Fruit fly (Drosophila melanogaster) whole organism, prepupa: Measurements from ENCODE around the gene CG3306.

Experiments used
- Blimp-1 ChIP-seq: fragments of 200-800 bp; sonication (Bioruptor generic); optimal IDR thresholded peaks from 3 replicates; lab custom pipeline; 2017; ENCODE audit warnings: missing biosample characterization, missing genetic modification characterization, mild to moderate bottlenecking, moderate library complexity, missing genetic modification reagents
- CG10631 ChIP-seq: fragments of 200-800 bp; sonication (Bioruptor generic); optimal IDR thresholded peaks from 2 replicates; lab custom pipeline; 2016; ENCODE audit warnings: missing biosample characterization, missing genetic modification characterization
- CG10669 ChIP-seq: fragments of 200-800 bp; sonication (Bioruptor generic); optimal IDR thresholded peaks from 3 replicates; lab custom pipeline; 2018; ENCODE audit warnings: missing biosample characterization, mild to moderate bottlenecking, missing genetic modification characterization, moderate library complexity
- CG11294 ChIP-seq: fragments of 200-800 bp; sonication (Bioruptor generic); IDR thresholded peaks from 2 replicates; pipeline ENCODE4 v1.3.6; 2022; ENCODE audit warnings: missing biosample characterization, missing genetic modification characterization
- CG11902 ChIP-seq: fragments of 200-800 bp; sonication (Bioruptor generic); optimal IDR thresholded peaks from 3 replicates; lab custom pipeline; 2016; ENCODE audit warnings: missing biosample characterization, missing genetic modification characterization
- CG15336 ChIP-seq: fragments of 200-800 bp; sonication (Bioruptor generic); IDR thresholded peaks from 2 replicates; pipeline ENCODE4 v1.3.6; 2022; ENCODE audit warnings: missing biosample characterization, missing genetic modification characterization
- CG1621 ChIP-seq: fragments of 200-800 bp; sonication (Bioruptor generic); optimal IDR thresholded peaks from 3 replicates; lab custom pipeline; 2018; ENCODE audit warnings: missing biosample characterization, mild to moderate bottlenecking, missing genetic modification characterization
- CG16779 ChIP-seq: fragments of 200-800 bp; sonication (Bioruptor generic); optimal IDR thresholded peaks from 3 replicates; lab custom pipeline; 2017; ENCODE audit warnings: missing biosample characterization, mild to moderate bottlenecking, missing genetic modification characterization
- CG6163 ChIP-seq: fragments of 200-800 bp; sonication (Bioruptor generic); IDR thresholded peaks from 3 replicates; pipeline ENCODE4 v1.3.6; 2022; ENCODE audit warnings: missing biosample characterization, missing genetic modification characterization
- CG6276 ChIP-seq: fragments of 200-800 bp; sonication (Bioruptor generic); optimal IDR thresholded peaks from 2 replicates; lab custom pipeline; 2017; ENCODE audit warnings: missing biosample characterization, mild to moderate bottlenecking, missing genetic modification characterization
- CG6792 ChIP-seq: fragments of 200-800 bp; sonication (Bioruptor generic); optimal IDR thresholded peaks from 3 replicates; lab custom pipeline; 2016; ENCODE audit warnings: missing biosample characterization, missing genetic modification characterization
- CG6854 ChIP-seq: fragments of 200-800 bp; sonication (Bioruptor generic); optimal IDR thresholded peaks from 2 replicates; lab custom pipeline; 2017; ENCODE audit warnings: missing biosample characterization, mild to moderate bottlenecking, missing genetic modification characterization
- CG8119 ChIP-seq: fragments of 200-800 bp; sonication (Bioruptor generic); IDR thresholded peaks from 3 replicates; pipeline ENCODE4 v1.3.6; 2022; ENCODE audit warnings: missing biosample characterization, missing genetic modification characterization
- CG9139 ChIP-seq: fragments of 200-800 bp; sonication (Bioruptor generic); optimal IDR thresholded peaks from 3 replicates; lab custom pipeline; 2017; ENCODE audit warnings: missing biosample characterization, mild to moderate bottlenecking, missing genetic modification characterization
- Eip75B ChIP-seq: fragments of 200-800 bp; sonication (Bioruptor generic); optimal IDR thresholded peaks from 3 replicates; lab custom pipeline; 2016; ENCODE audit warnings: missing biosample characterization, missing genetic modification characterization
- Eip93F ChIP-seq: fragments of 200-800 bp; sonication (Bioruptor generic); optimal IDR thresholded peaks from 2 replicates; lab custom pipeline; 2016; ENCODE audit warnings: missing biosample characterization, mild to moderate bottlenecking, missing genetic modification characterization
- Ets96B ChIP-seq: fragments of 200-800 bp; optimal IDR thresholded peaks from 2 replicates; lab custom pipeline; 2019; ENCODE audit warnings: missing biosample characterization, mild to moderate bottlenecking, missing genetic modification characterization, moderate library complexity
- Gug ChIP-seq: fragments of 200-800 bp; sonication (Bioruptor generic); IDR thresholded peaks from 2 replicates; pipeline ENCODE4 v1.3.6; 2022; ENCODE audit warnings: missing biosample characterization, missing genetic modification characterization
- Hr39 ChIP-seq: fragments of 200-800 bp; sonication (Bioruptor generic); optimal IDR thresholded peaks from 2 replicates; lab custom pipeline; 2016; ENCODE audit warnings: missing biosample characterization, missing genetic modification characterization
- Hr4 ChIP-seq: fragments of 200-800 bp; sonication (Bioruptor generic); optimal IDR thresholded peaks from 3 replicates; lab custom pipeline; 2016; ENCODE audit warnings: missing biosample characterization, missing genetic modification characterization
- Lpt ChIP-seq: fragments of 200-800 bp; sonication (Bioruptor generic); optimal IDR thresholded peaks from 3 replicates; lab custom pipeline; 2016; ENCODE audit warnings: missing biosample characterization, missing genetic modification characterization
- OdsH ChIP-seq: fragments of 200-800 bp; sonication (Bioruptor generic); optimal IDR thresholded peaks from 3 replicates; lab custom pipeline; 2016; ENCODE audit warnings: missing biosample characterization, missing genetic modification characterization
- Sox14 ChIP-seq: fragments of 200-800 bp; sonication (Bioruptor generic); optimal IDR thresholded peaks from 3 replicates; lab custom pipeline; 2016; ENCODE audit warnings: missing biosample characterization, missing genetic modification characterization
- Sox15 ChIP-seq: fragments of 200-800 bp; sonication (Bioruptor generic); optimal IDR thresholded peaks from 3 replicates; lab custom pipeline; 2016; ENCODE audit warnings: missing biosample characterization, missing genetic modification characterization
- achi ChIP-seq: fragments of 200-800 bp; sonication (Bioruptor generic); optimal IDR thresholded peaks from 3 replicates; lab custom pipeline; 2016; ENCODE audit warnings: missing biosample characterization, missing genetic modification characterization
- cyc ChIP-seq: fragments of 200-800 bp; sonication (Bioruptor generic); optimal IDR thresholded peaks from 3 replicates; lab custom pipeline; 2016; ENCODE audit warnings: missing biosample characterization, missing genetic modification characterization
- dac ChIP-seq: fragments of 200-800 bp; sonication (Bioruptor generic); optimal IDR thresholded peaks from 2 replicates; lab custom pipeline; 2017; ENCODE audit warnings: missing biosample characterization, mild to moderate bottlenecking, missing genetic modification characterization
- dsx ChIP-seq: fragments of 200-800 bp; optimal IDR thresholded peaks from 3 replicates; lab custom pipeline; 2019; ENCODE audit warnings: missing biosample characterization, mild to moderate bottlenecking, missing genetic modification characterization, moderate library complexity; ENCODE audit not compliant: poor library complexity, severe bottlenecking
- esn ChIP-seq: fragments of 200-800 bp; sonication (Bioruptor generic); optimal IDR thresholded peaks from 2 replicates; lab custom pipeline; 2016; ENCODE audit warnings: missing biosample characterization, mild to moderate bottlenecking, missing genetic modification characterization, moderate library complexity
- fd59A ChIP-seq: fragments of 200-800 bp; sonication (Bioruptor generic); optimal IDR thresholded peaks from 2 replicates; lab custom pipeline; 2017; ENCODE audit warnings: missing biosample characterization, mild to moderate bottlenecking, missing genetic modification characterization, missing genetic modification reagents
- fd85E ChIP-seq: fragments of 200-800 bp; sonication (Bioruptor generic); optimal IDR thresholded peaks from 3 replicates; lab custom pipeline; 2016; ENCODE audit warnings: missing biosample characterization, missing genetic modification characterization
- fkh ChIP-seq: fragments of 200-800 bp; sonication (Bioruptor generic); optimal IDR thresholded peaks from 3 replicates; lab custom pipeline; 2017; ENCODE audit warnings: missing biosample characterization, mild to moderate bottlenecking, missing genetic modification characterization, moderate library complexity
- net ChIP-seq: fragments of 200-800 bp; sonication (Bioruptor generic); optimal IDR thresholded peaks from 3 replicates; lab custom pipeline; 2016; ENCODE audit warnings: missing biosample characterization, missing genetic modification characterization
- pdm3 ChIP-seq: fragments of 200-800 bp; sonication (Bioruptor generic); optimal IDR thresholded peaks from 3 replicates; lab custom pipeline; 2016; ENCODE audit warnings: missing biosample characterization, missing genetic modification characterization
- svp ChIP-seq: fragments of 200-800 bp; sonication (Bioruptor generic); peaks from one replicate; lab custom pipeline; 2016; ENCODE audit warnings: missing biosample characterization, missing genetic modification characterization
- topi ChIP-seq: fragments of 200-800 bp; sonication (Bioruptor generic); optimal IDR thresholded peaks from 3 replicates; lab custom pipeline; 2016; ENCODE audit warnings: missing biosample characterization, missing genetic modification characterization
- vri ChIP-seq: fragments of 200-800 bp; sonication (Bioruptor generic); optimal IDR thresholded peaks from 3 replicates; lab custom pipeline; 2016; ENCODE audit warnings: missing biosample characterization, mild to moderate bottlenecking, missing genetic modification characterization

Gene CG3306

DNA sequence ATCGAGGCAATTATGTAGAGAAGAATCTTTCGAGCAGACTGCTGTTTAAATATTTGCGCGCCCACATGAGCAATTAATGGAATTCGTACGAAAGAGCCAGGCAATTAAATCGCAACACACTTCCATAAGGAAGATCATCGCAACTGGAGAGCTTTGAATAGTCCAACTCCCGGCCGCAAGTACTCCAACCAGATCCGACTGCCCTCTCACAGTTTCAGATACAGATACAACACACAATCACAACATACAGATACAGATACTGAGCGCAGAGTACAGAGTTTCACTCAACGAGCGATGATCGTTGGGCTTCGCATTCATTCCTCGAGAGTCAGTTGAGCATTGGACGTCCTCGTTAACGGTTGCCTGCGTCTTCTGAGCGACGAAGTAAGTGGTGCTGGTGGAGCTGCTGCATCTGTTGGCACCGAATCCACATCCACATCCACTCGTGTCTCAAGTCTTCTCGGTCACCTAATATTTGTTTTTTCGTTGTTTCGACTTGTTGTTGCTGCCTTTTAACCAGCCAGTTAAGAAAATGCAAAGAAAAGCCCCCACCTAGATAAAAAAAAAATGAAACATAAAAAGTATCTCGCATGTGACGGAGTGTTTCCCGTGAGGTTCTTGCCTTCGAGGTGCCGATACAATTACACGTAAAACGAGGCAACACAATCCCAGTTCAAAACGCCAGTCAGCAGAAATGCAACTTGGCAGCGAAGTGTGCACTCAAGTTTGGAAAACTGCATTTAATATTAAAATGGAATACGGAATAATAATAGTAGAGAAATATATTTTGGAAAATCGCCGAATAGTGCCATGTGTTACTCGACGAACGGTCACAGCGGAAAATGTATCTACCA, 13.5 kb downstream of the CG3306 start, which contains the start of gene LanB2 (continued):
- TF ChIP-seq CG6854 (GFP tag; lab: Kevin White, UChicago) (no peak), net (GFP tag; lab: Kevin White, UChicago) (peak; percentile 12), CG1621 (peak; percentile 39), CG11294 (GFP tag; lab: Robert Waterston, UW) (no peak), vri (GFP tag; lab: Kevin White, UChicago) (peak; percentile 15), fd85E (GFP tag; lab: Kevin White, UChicago) (peak; percentile 25), achi (GFP tag; lab: Kevin White, UChicago) (no peak), Eip93F (no peak), Hr39 (GFP tag; lab: Kevin White, UChicago) (no peak), dsx (GFP tag; lab: Kevin White, UChicago) (peak; percentile 97), CG10631 (GFP tag; lab: Kevin White, UChicago) (no peak), CG15336 (GFP tag; lab: Robert Waterston, UW) (peak; percentile 30; the same call in 1 of the 2 replicates), CG6163 (GFP tag; lab: Robert Waterston, UW) (peak; percentile 56; the same call in 2 of the 3 replicates), Blimp-1 (GFP tag; lab: Kevin White, UChicago) (peak; percentile 52), Ets96B (peak; percentile 10), OdsH (GFP tag; lab: Kevin White, UChicago) (no peak), CG16779 (peak; percentile 30), esn (GFP tag; lab: Kevin White, UChicago) (peak; percentile 8), CG9139 (GFP tag; lab: Kevin White, UChicago) (peak; percentile 27)

DNA sequence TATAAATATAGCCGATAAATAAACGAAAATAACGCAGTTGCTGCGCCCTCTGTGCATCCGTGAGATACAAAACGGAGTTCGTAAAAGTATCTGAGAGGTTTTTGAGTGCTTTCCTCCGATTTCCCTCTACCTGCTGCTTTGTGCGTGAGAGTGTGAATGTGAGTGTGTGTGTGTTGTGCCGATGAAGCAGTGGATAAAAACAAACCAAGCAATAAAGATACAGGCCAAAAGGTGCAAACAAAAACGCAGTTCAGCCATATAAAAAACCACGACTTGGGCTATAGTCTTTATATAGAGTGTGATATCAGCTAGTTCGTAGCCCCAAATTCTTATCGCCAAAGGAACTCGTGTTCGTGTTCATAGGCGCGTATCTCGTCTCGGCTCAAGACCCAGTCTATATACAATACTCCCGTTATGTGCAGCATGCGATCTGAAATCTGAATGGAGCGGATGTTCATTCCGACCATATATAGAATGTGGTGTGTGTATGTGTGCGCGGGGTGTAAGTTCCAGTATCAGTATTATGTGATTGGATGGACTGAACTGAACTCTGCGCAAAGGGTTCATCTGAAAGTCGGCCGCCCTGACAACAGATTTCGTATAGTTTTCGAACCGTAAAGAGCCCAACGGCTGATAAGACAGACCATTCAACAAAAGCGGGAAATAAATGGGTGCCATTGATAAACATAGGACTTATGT, 14.3 kb downstream of the CG3306 start:
- peak; percentile 64 for TF ChIP-seq svp
- TF ChIP-seq Eip75B (GFP tag; lab: Kevin White, UChicago), result no peak
- TF ChIP-seq fkh (GFP tag; lab: Kevin White, UChicago), result peak; percentile 22
- no peak for TF ChIP-seq Gug (GFP tag; lab: Robert Waterston, UW)
- TF ChIP-seq vri (GFP tag; lab: Kevin White, UChicago), result peak; percentile 73
- TF ChIP-seq, all 60 proteins: peak for 3

DNA sequence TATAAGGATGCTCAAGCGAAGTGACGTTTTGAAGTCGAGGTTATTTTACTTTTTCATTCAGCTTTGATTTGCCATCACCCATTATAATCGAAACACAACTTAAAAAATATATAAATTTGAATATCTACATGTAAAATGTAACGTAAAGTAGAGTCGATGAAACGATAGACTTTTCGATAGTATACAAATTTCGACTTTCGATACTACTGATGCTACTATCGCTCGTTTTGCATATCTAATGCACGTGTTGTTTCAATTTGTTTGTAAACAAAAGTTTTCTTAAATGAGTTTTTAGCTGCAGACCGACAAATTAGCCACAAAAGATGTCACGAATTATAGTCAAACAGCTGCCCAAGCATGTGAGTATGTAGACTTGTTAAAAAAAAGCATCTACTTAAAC, 22.7 kb downstream of the CG3306 start, which contains the start of gene CG3335:
CG3335 (plus strand) TSS at position 224 of the 400 bp plus-strand sequence.
- TF ChIP-seq esn (GFP tag; lab: Kevin White, UChicago), result no peak
- TF ChIP-seq, all 60 proteins: peak for 0

DNA sequence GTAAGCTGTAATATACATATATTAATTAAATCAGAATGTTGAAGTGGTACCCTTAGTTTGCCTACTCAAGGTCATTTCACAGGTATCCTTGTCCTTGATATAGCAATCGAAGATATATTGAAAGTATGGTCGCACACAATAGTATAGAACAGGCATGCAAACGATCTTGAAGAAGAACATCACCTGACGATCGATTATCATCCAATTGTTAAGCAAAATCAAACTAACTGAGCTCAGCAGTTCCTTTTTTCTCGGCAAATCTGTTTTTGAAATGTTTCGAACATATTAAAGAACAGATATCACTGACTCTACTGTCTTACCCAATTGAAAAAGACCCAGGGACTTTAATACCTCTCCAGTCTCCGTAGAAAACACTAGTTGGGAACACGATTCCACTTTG, 27.1 kb downstream of the CG3306 start, which contains the start of gene Cyp40:
Cyp40 (plus strand) TSS at position 301 of the 400 bp plus-strand sequence.
- no peak for TF ChIP-seq CG11902
- TF ChIP-seq vri (GFP tag; lab: Kevin White, UChicago), result no peak
- TF ChIP-seq CG8119 (GFP tag; lab: Robert Waterston, UW), result no peak
- no peak for TF ChIP-seq pdm3 (GFP tag; lab: Kevin White, UChicago)
- TF ChIP-seq OdsH (GFP tag; lab: Kevin White, UChicago), result no peak
- TF ChIP-seq CG6792, result no peak
- no peak for TF ChIP-seq CG6276 (GFP tag; lab: Kevin White, UChicago)
- TF ChIP-seq esn (GFP tag; lab: Kevin White, UChicago), result no peak

DNA sequence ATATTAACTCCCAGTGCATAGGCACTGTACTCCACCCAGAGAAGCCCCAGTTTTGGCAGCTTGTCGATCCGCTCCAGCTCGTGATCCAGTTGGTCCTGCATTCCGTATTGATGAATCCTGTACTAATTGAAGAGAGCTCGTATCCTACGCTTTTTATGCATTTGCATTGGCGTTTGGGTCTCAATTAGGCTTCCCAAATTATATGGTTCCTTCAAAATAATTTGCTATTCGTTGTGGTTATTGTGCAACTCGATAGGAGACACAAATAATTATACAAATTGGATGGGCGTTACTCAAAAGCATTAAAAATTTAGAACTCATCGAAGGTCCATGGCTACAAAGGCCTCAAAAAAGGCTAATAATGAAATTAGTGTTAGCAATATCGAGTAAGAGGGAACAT, 27.8 kb downstream of the CG3306 start, which contains the start of gene Or67b:
Or67b (minus strand) TSS at position 101 of the 400 bp plus-strand sequence.
- TF ChIP-seq CG10669 (no peak), achi (GFP tag; lab: Kevin White, UChicago) (no peak), Sox14 (GFP tag; lab: Kevin White, UChicago) (no peak), Gug (GFP tag; lab: Robert Waterston, UW) (no peak), Sox15 (GFP tag; lab: Kevin White, UChicago) (no peak), fd59A (GFP tag; lab: Kevin White, UChicago) (no peak), cyc (GFP tag; lab: Kevin White, UChicago) (no peak), topi (no peak), CG10631 (GFP tag; lab: Kevin White, UChicago) (no peak), Hr39 (GFP tag; lab: Kevin White, UChicago) (no peak), dac (no peak), Lpt (GFP tag; lab: Kevin White, UChicago) (no peak), Hr4 (GFP tag; lab: Kevin White, UChicago) (no peak), esn (GFP tag; lab: Kevin White, UChicago) (no peak), Blimp-1 (GFP tag; lab: Kevin White, UChicago) (no peak)
- TF ChIP-seq, all 60 proteins: peak for 0
